Worm (Caenorhabditis elegans) whole organism, midembryonic: ENCODE data around the gene rabr-3.

Experiments
- T22C8.4 ChIP-seq: fragments of 200-800 bp; sonication (Bioruptor generic); IDR thresholded peaks from 2 replicates; pipeline ENCODE4 v1.3.6; 2022; ENCODE audit warnings: missing genetic modification characterization, missing compliant biosample characterization
- cog-1 ChIP-seq: sonication (generic microtip); optimal IDR thresholded peaks from 2 replicates; lab custom pipeline; 2016; ENCODE audit warnings: missing genetic modification characterization, missing compliant biosample characterization
- flt-1 ChIP-seq: fragments of 200-800 bp; sonication (Bioruptor generic); IDR thresholded peaks from 2 replicates; pipeline ENCODE4 v1.3.6; 2022; ENCODE audit warnings: missing genetic modification characterization, missing compliant biosample characterization
- med-1 ChIP-seq: sonication (generic microtip); optimal IDR thresholded peaks from 2 replicates; lab custom pipeline; 2017; ENCODE audit warnings: missing genetic modification characterization, mild to moderate bottlenecking, missing compliant biosample characterization, antibody characterized with exemption, missing genetic modification reagents; ENCODE audit not compliant: insufficient read depth
- ref-1 ChIP-seq: fragments of 200-800 bp; sonication (Bioruptor generic); conservative IDR thresholded peaks from 2 replicates; pipeline ENCODE4 v1.3.6; 2022; ENCODE audit warnings: missing genetic modification reagents, missing genetic modification characterization, missing compliant biosample characterization
- tab-1 ChIP-seq: fragments of 200-800 bp; sonication (Bioruptor generic); IDR thresholded peaks from 2 replicates; pipeline ENCODE4 v1.3.6; 2022; ENCODE audit warnings: missing genetic modification characterization, missing compliant biosample characterization
- ztf-23 ChIP-seq: fragments of 200-800 bp; sonication (Bioruptor generic); IDR thresholded peaks from 2 replicates; pipeline ENCODE4 v1.3.6; 2022; ENCODE audit warnings: missing genetic modification reagents, missing genetic modification characterization, missing compliant biosample characterization

- no peak for TF ChIP-seq ref-1
- TF ChIP-seq flt-1 (GFP tag; lab: Robert Waterston, UW) = no peak
- TF ChIP-seq cog-1 = no peak
- no peak for TF ChIP-seq T22C8.4
- no peak for TF ChIP-seq med-1
- TF ChIP-seq ztf-23 (GFP tag; lab: Robert Waterston, UW) = no peak
- no peak for TF ChIP-seq tab-1 (GFP tag; lab: Robert Waterston, UW)
Observed at ce11 chrV:16182918-16183317, 12.6 kb upstream of the rabr-3 start, which contains the start of gene srh-277.
